Fruit fly (Drosophila melanogaster) whole organism, embryonic: ENCODE results near the gene sage.

ENCODE experiments used
- Adf1 ChIP-seq: fragments of 200-800 bp; sonication (Bioruptor generic); IDR thresholded peaks from 2 replicates; pipeline ENCODE4 v1.3.6; 2022; ENCODE audit warnings: missing biosample characterization, missing genetic modification characterization
- Atf-2 ChIP-seq: fragments of 200-800 bp; sonication (Bioruptor generic); optimal IDR thresholded peaks from 2 replicates; lab custom pipeline; 2016; ENCODE audit warnings: missing biosample characterization, missing genetic modification characterization
- B-H2 ChIP-seq: fragments of 200-800 bp; sonication (Bioruptor generic); optimal IDR thresholded peaks from 2 replicates; lab custom pipeline; 2018; ENCODE audit warnings: missing biosample characterization, mild to moderate bottlenecking, missing genetic modification characterization
- CG10366 ChIP-seq: fragments of 200-800 bp; sonication (Bioruptor generic); IDR thresholded peaks from 2 replicates; pipeline ENCODE4 v1.3.6; 2022; ENCODE audit warnings: missing biosample characterization, missing genetic modification characterization
- CG10979 ChIP-seq: fragments of 200-800 bp; sonication (Bioruptor generic); optimal IDR thresholded peaks from 2 replicates; lab custom pipeline; 2018; ENCODE audit warnings: missing biosample characterization, mild to moderate bottlenecking, missing genetic modification characterization, moderate library complexity
- CG11456 ChIP-seq: fragments of 200-800 bp; sonication (Bioruptor generic); IDR thresholded peaks from 3 replicates; pipeline ENCODE4 v1.3.6; 2022; ENCODE audit warnings: missing biosample characterization, missing genetic modification characterization
- CG11560 ChIP-seq: fragments of 200-800 bp; sonication (Bioruptor generic); IDR thresholded peaks from 3 replicates; pipeline ENCODE4 v1.3.6; 2022; ENCODE audit warnings: missing biosample characterization, missing genetic modification characterization
- CG12155 ChIP-seq: fragments of 200-800 bp; sonication (Bioruptor generic); optimal IDR thresholded peaks from 3 replicates; lab custom pipeline; 2016; ENCODE audit warnings: missing biosample characterization, missing genetic modification characterization
- CG12391 ChIP-seq: fragments of 200-800 bp; sonication (Bioruptor generic); optimal IDR thresholded peaks from 3 replicates; lab custom pipeline; 2018; ENCODE audit warnings: missing biosample characterization, mild to moderate bottlenecking, missing genetic modification characterization, moderate library complexity
- CG13624 ChIP-seq: fragments of 200-800 bp; sonication (Bioruptor generic); optimal IDR thresholded peaks from 2 replicates; lab custom pipeline; 2016; ENCODE audit warnings: missing biosample characterization, missing genetic modification characterization
- CG15269 ChIP-seq: fragments of 200-800 bp; sonication (Bioruptor generic); optimal IDR thresholded peaks from 2 replicates; lab custom pipeline; 2018; ENCODE audit warnings: missing biosample characterization, mild to moderate bottlenecking, missing genetic modification characterization, moderate library complexity
- CG17361 ChIP-seq: fragments of 200-800 bp; sonication (Bioruptor generic); IDR thresholded peaks from 3 replicates; pipeline ENCODE4 v1.3.6; 2022; ENCODE audit warnings: missing biosample characterization, missing genetic modification characterization
- CG17385 ChIP-seq: fragments of 200-800 bp; sonication (Bioruptor generic); optimal IDR thresholded peaks from 3 replicates; lab custom pipeline; 2018; ENCODE audit warnings: missing biosample characterization, mild to moderate bottlenecking, missing genetic modification characterization
- CG2116 ChIP-seq: fragments of 200-800 bp; sonication (Bioruptor generic); optimal IDR thresholded peaks from 3 replicates; lab custom pipeline; 2018; ENCODE audit warnings: missing biosample characterization, mild to moderate bottlenecking, missing genetic modification characterization
- CG2678 ChIP-seq: fragments of 200-800 bp; sonication (Bioruptor generic); optimal IDR thresholded peaks from 3 replicates; lab custom pipeline; 2019; ENCODE audit warnings: missing biosample characterization, mild to moderate bottlenecking, missing genetic modification characterization, moderate library complexity
- CG3065 ChIP-seq: fragments of 200-800 bp; sonication (Bioruptor generic); optimal IDR thresholded peaks from 2 replicates; lab custom pipeline; 2016; ENCODE audit warnings: missing biosample characterization, missing genetic modification characterization
- CG34376 ChIP-seq: fragments of 200-800 bp; sonication (Bioruptor generic); optimal IDR thresholded peaks from 2 replicates; lab custom pipeline; 2018; ENCODE audit warnings: missing biosample characterization, mild to moderate bottlenecking, missing genetic modification characterization
- CG34422 ChIP-seq: fragments of 200-800 bp; sonication (Bioruptor generic); IDR thresholded peaks from 3 replicates; pipeline ENCODE4 v1.3.6; 2022; ENCODE audit warnings: missing biosample characterization, missing genetic modification characterization
- CG4404 ChIP-seq: fragments of 200-800 bp; sonication (Bioruptor generic); IDR thresholded peaks from 2 replicates; pipeline ENCODE4 v1.3.6; 2022; ENCODE audit warnings: missing biosample characterization, missing genetic modification characterization
- CG7745 ChIP-seq: fragments of 200-800 bp; sonication (Bioruptor generic); optimal IDR thresholded peaks from 2 replicates; lab custom pipeline; 2018; ENCODE audit warnings: missing biosample characterization, mild to moderate bottlenecking, missing genetic modification characterization, moderate library complexity
- CG8281 ChIP-seq: fragments of 200-800 bp; sonication (Bioruptor generic); optimal IDR thresholded peaks from 2 replicates; lab custom pipeline; 2018; ENCODE audit warnings: missing biosample characterization, mild to moderate bottlenecking, missing genetic modification characterization, moderate library complexity
- CG8765 ChIP-seq: fragments of 200-800 bp; sonication (Bioruptor generic); IDR thresholded peaks from 2 replicates; pipeline ENCODE4 v1.3.6; 2022; ENCODE audit warnings: missing biosample characterization, missing genetic modification characterization
- CG9609 ChIP-seq: fragments of 200-800 bp; sonication (Bioruptor generic); optimal IDR thresholded peaks from 3 replicates; lab custom pipeline; 2016; ENCODE audit warnings: missing biosample characterization, missing genetic modification characterization
- Doc3 ChIP-seq: fragments of 200-800 bp; sonication (Bioruptor generic); IDR thresholded peaks from 3 replicates; pipeline ENCODE4 v1.3.6; 2022; ENCODE audit warnings: missing biosample characterization, missing genetic modification characterization; ENCODE audit not compliant: partially characterized antibody
- Ets97D ChIP-seq: fragments of 200-800 bp; sonication (Bioruptor generic); optimal IDR thresholded peaks from 3 replicates; lab custom pipeline; 2016; ENCODE audit warnings: missing biosample characterization, missing genetic modification characterization
- Gug ChIP-seq: fragments of 200-800 bp; sonication (Bioruptor generic); IDR thresholded peaks from 4 replicates; pipeline ENCODE4 v1.3.6; 2022; ENCODE audit warnings: missing biosample characterization, missing genetic modification characterization
- Myb ChIP-seq: fragments of 200-800 bp; sonication (Bioruptor generic); optimal IDR thresholded peaks from 2 replicates; lab custom pipeline; 2016; ENCODE audit warnings: missing biosample characterization, missing genetic modification characterization
- Optix ChIP-seq: fragments of 200-800 bp; sonication (Bioruptor generic); IDR thresholded peaks from 3 replicates; pipeline ENCODE4 v1.3.6; 2022; ENCODE audit warnings: missing biosample characterization, missing genetic modification characterization
- ash1 ChIP-seq: fragments of 200-800 bp; sonication (Bioruptor generic); optimal IDR thresholded peaks from 2 replicates; lab custom pipeline; 2018; ENCODE audit warnings: missing biosample characterization, mild to moderate bottlenecking, missing genetic modification characterization
- bowl ChIP-seq: fragments of 200-800 bp; sonication (Bioruptor generic); IDR thresholded peaks from 2 replicates; pipeline ENCODE4 v1.3.6; 2022; ENCODE audit warnings: missing biosample characterization, missing genetic modification characterization
- cato ChIP-seq: fragments of 200-800 bp; sonication (Bioruptor generic); optimal IDR thresholded peaks from 2 replicates; lab custom pipeline; 2016; ENCODE audit warnings: missing biosample characterization, missing genetic modification characterization, borderline replicate concordance
- ci ChIP-seq: fragments of 200-800 bp; sonication (Bioruptor generic); IDR thresholded peaks from 3 replicates; pipeline ENCODE4 v1.3.6; 2022; ENCODE audit warnings: missing biosample characterization, missing genetic modification characterization
- crol ChIP-seq: fragments of 200-800 bp; sonication (Bioruptor generic); IDR thresholded peaks from 2 replicates; pipeline ENCODE4 v1.3.6; 2022; ENCODE audit warnings: missing biosample characterization, missing genetic modification characterization
- ems ChIP-seq: fragments of 200-800 bp; sonication (Bioruptor generic); optimal IDR thresholded peaks from 3 replicates; lab custom pipeline; 2016; ENCODE audit warnings: missing biosample characterization, missing genetic modification characterization
- eyg ChIP-seq: fragments of 200-800 bp; sonication (Bioruptor generic); optimal IDR thresholded peaks from 3 replicates; lab custom pipeline; 2016; ENCODE audit warnings: missing biosample characterization, missing genetic modification characterization
- fd102C ChIP-seq: fragments of 200-800 bp; sonication (Bioruptor generic); optimal IDR thresholded peaks from 2 replicates; lab custom pipeline; 2018; ENCODE audit warnings: missing biosample characterization, mild to moderate bottlenecking, missing genetic modification characterization, moderate library complexity
- grau ChIP-seq: fragments of 200-800 bp; optimal IDR thresholded peaks from 3 replicates; lab custom pipeline; 2019; ENCODE audit warnings: missing biosample characterization, mild to moderate bottlenecking, missing genetic modification characterization, moderate library complexity
- h ChIP-seq: fragments of >200 bp; optimal IDR thresholded peaks from 2 replicates; lab custom pipeline; 2017
- mirr ChIP-seq: fragments of 200-800 bp; sonication (Bioruptor generic); optimal IDR thresholded peaks from 3 replicates; lab custom pipeline; 2018; ENCODE audit warnings: missing biosample characterization, mild to moderate bottlenecking, missing genetic modification characterization
- nmo ChIP-seq: fragments of 200-800 bp; sonication (Bioruptor generic); optimal IDR thresholded peaks from 2 replicates; lab custom pipeline; 2018; ENCODE audit warnings: missing biosample characterization, mild to moderate bottlenecking, missing genetic modification characterization, moderate library complexity
- nom ChIP-seq: fragments of 200-800 bp; sonication (Bioruptor generic); optimal IDR thresholded peaks from 2 replicates; lab custom pipeline; 2017; ENCODE audit warnings: missing biosample characterization, missing genetic modification characterization, mild to moderate bottlenecking, moderate library complexity, missing genetic modification reagents
- pan ChIP-seq, 4 experiments: fragments of >200 bp in 3 of 4; fragments of 200-800 bp in 1 of 4; sonication (Bioruptor generic) in 1 of 4; optimal IDR thresholded peaks in 3 of 4; IDR thresholded peaks in 1 of 4; 2 replicates each; pipeline versions ENCODE4 v1.3.6 to Lab custom; 2017 to 2022; ENCODE audit warnings: missing biosample characterization in 2 of 4, missing genetic modification characterization in 2 of 4, mixed read lengths in 1 of 4
- pnt ChIP-seq: fragments of 200-800 bp; sonication (Bioruptor generic); optimal IDR thresholded peaks from 3 replicates; lab custom pipeline; 2016; ENCODE audit warnings: missing biosample characterization, missing genetic modification characterization
- sens-2 ChIP-seq: fragments of 200-800 bp; sonication (Bioruptor generic); IDR thresholded peaks from 2 replicates; pipeline ENCODE4 v1.3.6; 2022; ENCODE audit warnings: missing biosample characterization, missing genetic modification characterization
- sob ChIP-seq: fragments of 200-800 bp; sonication (Bioruptor generic); IDR thresholded peaks from 2 replicates; pipeline ENCODE4 v1.3.6; 2022; ENCODE audit warnings: missing biosample characterization, missing genetic modification characterization
- toy ChIP-seq: fragments of 200-800 bp; sonication (Bioruptor generic); IDR thresholded peaks from 2 replicates; pipeline ENCODE4 v1.3.6; 2022; ENCODE audit warnings: missing biosample characterization, missing genetic modification characterization
- trh ChIP-seq: fragments of 200-800 bp; sonication (Bioruptor generic); optimal IDR thresholded peaks from 2 replicates; lab custom pipeline; 2016; ENCODE audit warnings: missing biosample characterization, missing genetic modification characterization
- zen ChIP-seq: fragments of 200-800 bp; sonication (Bioruptor generic); optimal IDR thresholded peaks from 3 replicates; lab custom pipeline; 2018; ENCODE audit warnings: missing biosample characterization, mild to moderate bottlenecking, missing genetic modification characterization, moderate library complexity
- zf30C ChIP-seq: fragments of 200-800 bp; sonication (Bioruptor generic); optimal IDR thresholded peaks from 3 replicates; lab custom pipeline; 2018; ENCODE audit warnings: missing biosample characterization, mild to moderate bottlenecking, missing genetic modification characterization

sage gene

dm6 chr3R:9229075-9229835 lies 34.7 kb downstream of the sage start (continued):
- TF ChIP-seq Adf1 (GFP tag; lab: Robert Waterston, UW) (no peak), CG12155 (peak; percentile 77), ems (GFP tag; lab: Kevin White, UChicago) (peak; percentile 50), CG8281 (no peak), fd102C (GFP tag; lab: Kevin White, UChicago) (peak; percentile 12), CG13624 (GFP tag; lab: Kevin White, UChicago) (peak; percentile 73), nmo (GFP tag; lab: Kevin White, UChicago) (peak; percentile 88), CG34376 (GFP tag; lab: Kevin White, UChicago) (peak; percentile 8), CG3065 (GFP tag; lab: Kevin White, UChicago) (no peak), eyg (GFP tag; lab: Kevin White, UChicago) (peak; percentile 53), Myb (GFP tag; lab: Kevin White, UChicago) (peak; percentile 52), sens-2 (GFP tag; lab: Robert Waterston, UW) (peak; percentile 55), CG12391 (tag; lab: Kevin White, UChicago) (peak; percentile 87), toy (GFP tag; lab: Robert Waterston, UW) (no peak), bowl (no peak), CG34422 (GFP tag; lab: Robert Waterston, UW) (peak; percentile 72; the same call in 2 of the 3 replicates), CG10979 (tag; lab: Kevin White, UChicago) (peak; percentile 90), CG15269 (tag; lab: Kevin White, UChicago) (peak; percentile 52), Doc3 (GFP tag; lab: Robert Waterston, UW) (no peak), CG9609 (GFP tag; lab: Kevin White, UChicago) (peak; percentile 78), CG8765 (no peak), h (lab: Kevin White, UChicago) (no peak), pan (optimal IDR thresholded peaks at IDR 0.05; lab: Kevin White, UChicago) (no peak), pan (GFP tag; optimal IDR thresholded peaks at IDR 0.05 in 1 of 2, IDR thresholded peaks at IDR 0.05 in 1 of 2) (peak in 1 of 2 experiments; percentile 81), CG7745 (tag; lab: Kevin White, UChicago) (no peak), nom (GFP tag; lab: Kevin White, UChicago) (peak; percentile 98), CG10366 (peak; percentile 68), CG17385 (GFP tag; lab: Kevin White, UChicago) (peak; percentile 69), Ets97D (GFP tag; lab: Kevin White, UChicago) (peak; percentile 6), grau (peak; percentile 72), sob (GFP tag; lab: Robert Waterston, UW) (peak; percentile 64), CG17361 (peak; percentile 89), ci (GFP tag; lab: Robert Waterston, UW) (peak; percentile 77; the same call in 2 of the 3 replicates), pnt (GFP tag; lab: Kevin White, UChicago) (peak; percentile 92), CG2678 (tag; lab: Kevin White, UChicago) (peak; percentile 82), trh (GFP tag; lab: Kevin White, UChicago) (peak; percentile 76), ash1 (no peak), CG4404 (GFP tag; lab: Robert Waterston, UW) (peak; percentile 56), CG11456 (GFP tag; lab: Robert Waterston, UW) (0 out of 3 replicates have a peak, but pooled peaks have one; percentile 53), zen (peak; percentile 67), zf30C (GFP tag; lab: Kevin White, UChicago) (peak; percentile 67), B-H2 (GFP tag; lab: Kevin White, UChicago) (no peak), crol (GFP tag; lab: Robert Waterston, UW) (peak; percentile 77), mirr (no peak), cato (peak; percentile 49), CG2116 (GFP tag; lab: Kevin White, UChicago) (peak; percentile 50), Atf-2 (GFP tag; lab: Kevin White, UChicago) (peak; percentile 78), Optix (GFP tag; lab: Robert Waterston, UW) (no peak; the same call in 2 of the 3 replicates), Gug (GFP tag; lab: Robert Waterston, UW) (peak; percentile 43; the same call in 2 of the 4 replicates), CG11560 (tag; lab: Robert Waterston, UW) (no peak)
